Worm (Caenorhabditis elegans) whole organism, L1 larva: Measurements from ENCODE around the gene cyn-4.

ENCODE experiments used
- fkh-8 ChIP-seq: sonication (generic microtip); optimal IDR thresholded peaks from 2 replicates; lab custom pipeline; 2016; ENCODE audit warnings: mild to moderate bottlenecking, missing genetic modification characterization, missing compliant biosample characterization
- nhr-11 ChIP-seq: fragments of 150-350 bp; optimal IDR thresholded peaks from 2 replicates; lab custom pipeline; 2014; ENCODE audit warnings: missing biosample characterization, missing genetic modification characterization
- nhr-77 ChIP-seq: fragments of 150-350 bp; optimal IDR thresholded peaks from 2 replicates; lab custom pipeline; 2014; ENCODE audit warnings: missing biosample characterization, missing genetic modification characterization
- skn-1 ChIP-seq: fragments of 150-350 bp; optimal IDR thresholded peaks from 2 replicates; lab custom pipeline; 2014; ENCODE audit warnings: missing biosample characterization, missing genetic modification characterization
- snpc-4 ChIP-seq: fragments of 150-350 bp; optimal IDR thresholded peaks from 2 replicates; lab custom pipeline; 2014; ENCODE audit warnings: missing biosample characterization, missing genetic modification characterization
- sptf-1 ChIP-seq: fragments of 150-350 bp; optimal IDR thresholded peaks from 2 replicates; lab custom pipeline; 2014; ENCODE audit warnings: missing biosample characterization, missing genetic modification characterization
- vab-15 ChIP-seq: sonication (generic microtip); optimal IDR thresholded peaks from 2 replicates; lab custom pipeline; 2017; ENCODE audit warnings: missing genotype, mild to moderate bottlenecking, missing genetic modification characterization, missing compliant biosample characterization

DNA sequence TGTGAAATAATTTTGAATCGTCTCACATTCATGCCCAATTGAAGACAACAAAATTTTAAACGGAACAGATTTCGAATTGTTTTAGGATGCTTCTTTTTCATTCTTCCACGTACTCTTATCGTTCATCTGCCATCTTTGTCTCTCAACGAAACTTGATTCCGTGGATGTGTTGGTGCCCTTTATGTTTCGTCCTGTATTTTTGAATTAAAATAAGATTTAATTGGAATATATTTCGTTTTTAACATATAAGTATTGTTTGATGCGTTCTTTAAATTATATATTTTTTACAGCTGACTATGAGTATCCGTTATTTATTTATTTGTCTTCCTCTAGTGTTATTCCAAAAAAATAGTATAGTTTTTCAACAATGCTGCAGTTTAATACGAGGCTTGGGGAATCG lies 29.7 kb upstream of the cyn-4 start, which contains the start of gene gly-1:
- TF ChIP-seq vab-15 (tag; lab: Kevin White, UChicago) (no peak), fkh-8 (tag; lab: Kevin White, UChicago) (no peak), sptf-1 (no peak), nhr-77 (no peak), nhr-11 (tag; lab: Kevin White, UChicago) (no peak), skn-1 (tag; lab: Kevin White, UChicago) (no peak), snpc-4 (tag; lab: Kevin White, UChicago) (no peak)
